Worm (Caenorhabditis elegans) whole organism, L3 larva: ENCODE measurements around the gene srw-145.

Experiments used
- nhr-23 ChIP-seq: fragments of 150-350 bp; optimal IDR thresholded peaks from 2 replicates; lab custom pipeline; 2014; ENCODE audit warnings: missing biosample characterization, missing genetic modification reagents, missing genetic modification characterization
- snpc-4 ChIP-seq: fragments of 150-350 bp; optimal IDR thresholded peaks from 2 replicates; lab custom pipeline; 2014; ENCODE audit warnings: missing biosample characterization, missing genetic modification characterization
- zag-1 ChIP-seq: fragments of 150-350 bp; optimal IDR thresholded peaks from 2 replicates; lab custom pipeline; 2014; ENCODE audit warnings: missing biosample characterization, missing genetic modification characterization

DNA sequence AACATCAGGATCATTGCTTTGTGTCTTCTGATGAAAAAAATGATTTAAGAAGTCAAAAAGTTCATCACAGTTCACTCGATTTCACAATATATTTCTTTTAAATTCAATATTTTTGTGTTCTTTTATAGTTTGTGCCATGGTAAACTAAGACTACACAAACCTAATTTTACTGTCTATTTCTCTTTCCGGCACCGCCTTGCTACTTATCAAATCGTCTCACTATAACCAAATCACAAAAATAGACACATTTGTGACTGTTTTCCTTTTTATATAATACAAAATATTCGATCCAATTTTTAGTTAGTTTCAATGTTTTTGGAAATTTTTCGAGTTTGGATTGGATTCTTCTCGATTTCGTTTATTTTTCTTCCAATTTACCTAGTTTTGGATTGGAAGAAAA lies 17.1 kb downstream of the srw-145 start, which contains the start of gene swt-6:
- no peak for TF ChIP-seq zag-1 (tag; lab: Kevin White, UChicago)
- no peak for TF ChIP-seq snpc-4 (tag; lab: Kevin White, UChicago)
- TF ChIP-seq nhr-23, result no peak
